Worm (Caenorhabditis elegans) whole organism, early embryonic: ENCODE data around the gene exos-9.

Experiments
- B0310.2 ChIP-seq: sonication (generic microtip); optimal IDR thresholded peaks from 2 replicates; lab custom pipeline; 2016; ENCODE audit warnings: mild to moderate bottlenecking, missing genetic modification characterization, missing compliant biosample characterization
- F13C5.2 ChIP-seq: sonication (generic microtip); optimal IDR thresholded peaks from 2 replicates; lab custom pipeline; 2017; ENCODE audit warnings: mild to moderate bottlenecking, missing genetic modification characterization, inconsistent platforms, missing compliant biosample characterization
- aly-1 ChIP-seq: sonication (generic microtip); optimal IDR thresholded peaks from 2 replicates; lab custom pipeline; 2016; ENCODE audit warnings: missing genetic modification characterization, missing compliant biosample characterization
- ama-1 ChIP-seq: fragments of 150-350 bp; optimal IDR thresholded peaks from 2 replicates; lab custom pipeline; 2014
- ceh-13 ChIP-seq: fragments of 200-800 bp; sonication (Bioruptor generic); optimal IDR thresholded peaks from 2 replicates; lab custom pipeline; 2018; ENCODE audit warnings: mild to moderate bottlenecking, missing genetic modification characterization, missing compliant biosample characterization
- ceh-36 ChIP-seq: sonication (generic microtip); optimal IDR thresholded peaks from 2 replicates; lab custom pipeline; 2016; ENCODE audit warnings: missing genetic modification characterization, inconsistent platforms, missing compliant biosample characterization
- ets-7 ChIP-seq: sonication (generic microtip); optimal IDR thresholded peaks from 2 replicates; lab custom pipeline; 2016; ENCODE audit warnings: missing genotype, missing genetic modification characterization, missing compliant biosample characterization
- flt-1 ChIP-seq: fragments of 200-800 bp; sonication (Bioruptor generic); IDR thresholded peaks from 2 replicates; pipeline ENCODE4 v1.3.6; 2022; ENCODE audit warnings: missing genetic modification characterization, missing compliant biosample characterization
- hmbx-1 ChIP-seq: sonication (generic microtip); optimal IDR thresholded peaks from 2 replicates; lab custom pipeline; 2016; ENCODE audit warnings: mild to moderate bottlenecking, missing genetic modification characterization, missing compliant biosample characterization
- hmg-4 ChIP-seq: fragments of 200-800 bp; sonication (Bioruptor generic); optimal IDR thresholded peaks from 2 replicates; lab custom pipeline; 2018; ENCODE audit warnings: mild to moderate bottlenecking, missing genetic modification characterization, missing compliant biosample characterization
- hnd-1 ChIP-seq: sonication (generic microtip); optimal IDR thresholded peaks from 2 replicates; lab custom pipeline; 2016; ENCODE audit warnings: missing genetic modification characterization, missing compliant biosample characterization
- pes-1 ChIP-seq: fragments of 200-800 bp; sonication (Bioruptor generic); IDR thresholded peaks from 2 replicates; pipeline ENCODE4 v1.3.6; 2022; ENCODE audit warnings: missing genetic modification reagents, missing genetic modification characterization, missing compliant biosample characterization
- scrt-1 ChIP-seq: fragments of 200-800 bp; sonication (Bioruptor generic); IDR thresholded peaks from 2 replicates; pipeline ENCODE4 v1.3.6; 2022; ENCODE audit warnings: missing genetic modification characterization, missing compliant biosample characterization
- sea-1 ChIP-seq: fragments of 200-800 bp; sonication (Bioruptor generic); conservative IDR thresholded peaks from 2 replicates; pipeline ENCODE4 v1.3.6; 2022; ENCODE audit warnings: missing genetic modification characterization, missing compliant biosample characterization
- tbx-11 ChIP-seq: fragments of 200-800 bp; sonication (Bioruptor generic); IDR thresholded peaks from 2 replicates; pipeline ENCODE4 v1.3.6; 2022; ENCODE audit warnings: missing genetic modification characterization, missing compliant biosample characterization
- tbx-37 ChIP-seq: fragments of 200-800 bp; sonication (Bioruptor generic); conservative IDR thresholded peaks from 2 replicates; pipeline ENCODE4 v1.3.6; 2022; ENCODE audit warnings: missing genetic modification reagents, missing genetic modification characterization, missing compliant biosample characterization
- tra-4 ChIP-seq: sonication (generic microtip); optimal IDR thresholded peaks from 2 replicates; lab custom pipeline; 2017; ENCODE audit warnings: missing genetic modification characterization, missing compliant biosample characterization

exos-9 gene

DNA sequence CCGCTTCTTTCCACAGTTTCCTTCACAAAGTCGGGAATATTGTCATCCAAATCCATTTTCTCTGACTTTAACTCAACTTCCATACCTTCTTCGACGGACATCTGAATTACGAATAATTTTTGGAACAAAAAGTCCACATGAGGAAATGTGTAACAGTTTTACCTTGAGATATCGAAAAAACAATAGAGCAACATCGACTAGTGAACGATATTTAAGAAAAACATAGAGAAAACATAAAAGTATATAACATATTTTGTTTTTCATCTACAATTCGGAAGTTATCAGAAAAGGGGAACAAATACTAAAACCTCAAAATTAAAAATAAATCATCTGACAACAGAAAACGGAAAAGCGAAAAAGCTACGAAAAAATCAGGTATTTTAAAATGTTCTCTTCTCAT, 34.9 kb upstream of the exos-9 start, which contains the start of gene adr-2:
TSS of gene adr-2 (minus strand) at position 101 of the 400 bp plus-strand sequence.
- TF ChIP-seq tra-4 (tag; lab: Kevin White, UChicago) (no peak), pes-1 (GFP tag; lab: Robert Waterston, UW) (no peak), ama-1 (lab: Kevin White, UChicago) (no peak), tbx-37 (GFP tag; lab: Robert Waterston, UW) (no peak), scrt-1 (GFP tag; lab: Robert Waterston, UW) (no peak), aly-1 (tag; lab: Kevin White, UChicago) (no peak), hmbx-1 (tag; lab: Kevin White, UChicago) (no peak), flt-1 (GFP tag; lab: Robert Waterston, UW) (no peak)

DNA sequence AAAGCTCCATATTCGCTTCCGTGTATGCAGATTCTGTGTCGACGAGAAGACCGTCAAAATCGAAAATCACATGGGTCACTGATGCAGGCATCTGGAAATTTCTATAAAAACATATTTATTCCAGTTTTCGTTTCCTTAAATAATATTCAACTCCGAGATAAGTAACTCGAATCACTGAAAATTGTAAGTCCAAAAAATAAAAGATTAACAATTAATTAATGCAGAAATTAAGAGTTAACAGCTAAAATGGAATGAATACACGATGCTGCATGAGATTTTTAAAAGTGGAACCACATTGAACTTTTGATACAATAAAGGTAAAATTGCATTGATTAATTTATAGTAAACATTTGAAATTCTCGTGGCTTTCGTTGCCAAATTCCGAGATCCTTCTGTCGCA, 33.0 kb upstream of the exos-9 start, which contains the start of gene R151.10:
TSS of gene R151.10 (minus strand) at position 101 of the 400 bp plus-strand sequence.
- TF ChIP-seq hmg-4 (GFP tag; lab: Kevin White, UChicago) (no peak), ama-1 (lab: Kevin White, UChicago) (no peak), sea-1 (GFP tag; lab: Robert Waterston, UW) (no peak), tbx-11 (GFP tag; lab: Robert Waterston, UW) (no peak), ceh-36 (tag; lab: Kevin White, UChicago) (no peak), flt-1 (GFP tag; lab: Robert Waterston, UW) (no peak), aly-1 (tag; lab: Kevin White, UChicago) (no peak), B0310.2 (tag; lab: Kevin White, UChicago) (no peak), tbx-37 (GFP tag; lab: Robert Waterston, UW) (no peak), tra-4 (tag; lab: Kevin White, UChicago) (no peak), hmbx-1 (tag; lab: Kevin White, UChicago) (no peak), F13C5.2 (no peak), scrt-1 (GFP tag; lab: Robert Waterston, UW) (no peak), ets-7 (tag; lab: Kevin White, UChicago) (no peak), pes-1 (GFP tag; lab: Robert Waterston, UW) (no peak)

DNA sequence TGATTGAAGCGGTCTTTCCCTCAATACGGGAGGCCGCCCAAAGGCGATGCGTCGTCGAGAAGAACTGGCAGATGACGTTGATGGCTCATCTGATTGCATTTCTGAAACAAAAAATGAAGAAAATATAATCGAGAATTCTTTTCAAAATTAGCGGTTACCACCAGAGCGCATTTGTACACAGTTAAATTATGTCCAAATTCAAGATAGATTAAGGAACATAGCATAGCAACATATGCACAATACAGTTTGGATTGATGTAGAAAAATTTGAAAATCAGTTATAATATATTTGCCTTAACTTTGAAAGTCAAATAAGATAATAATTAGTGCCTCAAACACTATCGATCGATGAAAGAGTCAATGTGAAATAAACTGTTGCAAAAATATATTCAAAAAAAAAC, 31.8 kb upstream of the exos-9 start, which contains the start of gene R151.8:
TSS of gene R151.8 (minus strand) at position 101 of the 400 bp plus-strand sequence.
- no peak for TF ChIP-seq B0310.2 (tag; lab: Kevin White, UChicago)
- no peak for TF ChIP-seq F13C5.2
- no peak for TF ChIP-seq tbx-11 (GFP tag; lab: Robert Waterston, UW)
- no peak for TF ChIP-seq tbx-37 (GFP tag; lab: Robert Waterston, UW)
- no peak for TF ChIP-seq aly-1 (tag; lab: Kevin White, UChicago)
- no peak for TF ChIP-seq ama-1 (lab: Kevin White, UChicago)
- TF ChIP-seq ceh-13 (GFP tag; lab: Kevin White, UChicago), result no peak

DNA sequence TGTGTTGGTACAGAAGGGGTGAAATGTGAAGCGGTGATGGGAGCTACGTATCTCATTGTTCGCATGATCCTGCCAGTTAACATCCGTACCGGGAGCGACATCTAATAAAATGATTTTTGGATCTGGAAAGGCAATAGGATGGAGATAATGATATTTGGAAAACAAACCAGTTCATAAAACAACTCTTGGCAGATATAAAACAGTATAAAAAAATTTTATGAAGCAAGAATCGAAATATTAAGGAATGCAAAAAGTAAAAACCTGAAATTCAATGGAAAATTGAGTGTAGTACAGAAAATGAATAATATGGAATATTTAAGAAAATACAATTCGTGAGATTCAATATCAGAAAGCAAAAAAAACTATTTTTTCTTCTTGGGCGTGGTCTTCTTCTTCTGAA, 28.7 kb upstream of the exos-9 start, which contains the start of gene hsp-75:
TSS of gene hsp-75 (minus strand) at position 101 of the 400 bp plus-strand sequence.
- no peak for TF ChIP-seq B0310.2 (tag; lab: Kevin White, UChicago)
- no peak for TF ChIP-seq hnd-1 (tag; lab: Kevin White, UChicago)
- no peak for TF ChIP-seq aly-1 (tag; lab: Kevin White, UChicago)
- no peak for TF ChIP-seq tbx-37 (GFP tag; lab: Robert Waterston, UW)
- TF ChIP-seq ama-1 (lab: Kevin White, UChicago), result no peak
- TF ChIP-seq flt-1 (GFP tag; lab: Robert Waterston, UW), result no peak
- TF ChIP-seq ets-7 (tag; lab: Kevin White, UChicago), result no peak
- no peak for TF ChIP-seq pes-1 (GFP tag; lab: Robert Waterston, UW)

DNA sequence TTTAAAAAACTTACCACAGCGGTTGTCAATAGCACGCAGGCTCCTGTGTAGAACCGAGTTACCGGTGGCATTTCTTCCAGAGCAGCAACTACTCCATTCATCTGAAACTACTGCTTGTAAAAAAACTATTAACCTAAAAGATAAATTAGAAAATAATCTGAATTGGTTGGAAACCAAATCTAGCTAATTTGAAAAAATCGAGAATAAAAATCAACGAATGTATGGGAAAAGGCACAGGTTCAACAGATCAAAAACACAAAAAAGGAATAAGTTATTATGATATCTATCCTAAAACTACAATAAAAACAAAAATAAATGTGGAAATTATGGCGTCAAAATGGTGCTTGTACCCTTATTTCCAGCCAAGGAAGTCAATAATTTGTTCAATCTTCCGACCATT, 25.2 kb upstream of the exos-9 start, which contains the start of gene der-2:
TSS of gene der-2 (minus strand) at position 101 of the 400 bp plus-strand sequence.
- TF ChIP-seq hmbx-1 (tag; lab: Kevin White, UChicago) (no peak), aly-1 (tag; lab: Kevin White, UChicago) (no peak), hnd-1 (tag; lab: Kevin White, UChicago) (no peak), F13C5.2 (no peak)

DNA sequence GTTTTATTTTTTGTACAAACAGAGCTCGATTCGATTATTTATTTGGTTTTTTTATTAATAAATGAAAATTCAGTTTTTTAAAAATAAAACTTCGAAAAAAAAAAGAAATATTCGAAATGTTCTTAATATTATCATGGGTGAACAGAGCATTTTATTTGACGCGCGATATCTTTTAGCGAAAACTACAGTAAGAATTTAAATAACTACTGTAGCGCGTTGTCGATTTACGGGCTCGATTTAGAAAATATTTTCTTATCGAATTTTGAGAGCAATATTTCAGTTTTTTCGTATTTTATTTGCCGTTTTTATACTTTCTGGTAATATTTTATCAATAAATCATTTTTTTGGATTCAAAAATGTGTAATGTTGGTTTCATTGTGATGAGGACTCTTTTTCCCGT, 23.2 kb upstream of the exos-9 start:
- TF ChIP-seq tra-4 (tag; lab: Kevin White, UChicago) (no peak), hmg-4 (GFP tag; lab: Kevin White, UChicago) (no peak), sea-1 (GFP tag; lab: Robert Waterston, UW) (no peak), scrt-1 (GFP tag; lab: Robert Waterston, UW) (no peak), tbx-37 (GFP tag; lab: Robert Waterston, UW) (no peak), flt-1 (GFP tag; lab: Robert Waterston, UW) (no peak), hnd-1 (tag; lab: Kevin White, UChicago) (no peak), ceh-36 (tag; lab: Kevin White, UChicago) (no peak), ceh-13 (GFP tag; lab: Kevin White, UChicago) (no peak), tbx-11 (GFP tag; lab: Robert Waterston, UW) (no peak), pes-1 (GFP tag; lab: Robert Waterston, UW) (no peak), ets-7 (tag; lab: Kevin White, UChicago) (no peak), hmbx-1 (tag; lab: Kevin White, UChicago) (no peak), F13C5.2 (no peak), aly-1 (tag; lab: Kevin White, UChicago) (no peak), ama-1 (lab: Kevin White, UChicago) (no peak), B0310.2 (tag; lab: Kevin White, UChicago) (no peak)

DNA sequence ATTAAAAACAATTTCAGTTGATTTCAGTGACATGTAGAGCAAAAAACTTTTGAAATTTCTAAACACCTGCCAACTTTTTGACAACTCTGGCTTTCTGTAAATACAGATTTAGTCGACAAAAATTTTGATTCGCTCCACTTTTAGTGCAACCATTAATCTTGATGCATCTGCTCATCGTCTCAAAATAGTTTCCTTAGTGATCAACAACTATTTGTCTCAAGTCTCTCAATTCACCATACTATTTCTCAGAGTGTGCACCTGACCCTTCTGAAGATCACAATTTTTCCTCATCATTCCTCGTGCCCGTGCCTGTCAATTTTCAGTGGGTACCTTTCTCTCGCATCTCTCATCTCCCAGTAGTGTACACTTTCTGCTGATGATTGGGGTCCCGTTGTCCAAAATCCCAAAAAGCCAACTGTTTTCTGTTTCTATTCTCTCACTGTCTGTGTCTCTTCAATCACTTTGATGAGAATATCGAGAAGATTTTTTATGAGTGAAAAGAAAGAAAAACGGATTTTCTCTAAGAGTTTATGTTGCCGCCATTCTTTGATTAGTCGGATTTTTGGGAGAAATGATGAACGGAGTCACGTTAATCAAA, 19.1 kb upstream of the exos-9 start:
- TF ChIP-seq scrt-1 (GFP tag; lab: Robert Waterston, UW), result no peak
- no peak for TF ChIP-seq aly-1 (tag; lab: Kevin White, UChicago)
- TF ChIP-seq hmbx-1 (tag; lab: Kevin White, UChicago), result no peak
- TF ChIP-seq tbx-37 (GFP tag; lab: Robert Waterston, UW), result no peak
- no peak for TF ChIP-seq F13C5.2
- no peak for TF ChIP-seq tra-4 (tag; lab: Kevin White, UChicago)
- no peak for TF ChIP-seq ceh-36 (tag; lab: Kevin White, UChicago)
- no peak for TF ChIP-seq tbx-11 (GFP tag; lab: Robert Waterston, UW)
